Worm (Caenorhabditis elegans) whole organism, L4 larva: Measurements from ENCODE around the gene C02E7.10.
"Not testable (repeated sequence)": the region's sequence is repeated elsewhere in the genome, so short reads cannot be mapped to it uniquely, and the experiment has no call there.

Experiments
- F10B5.3 ChIP-seq: sonication (generic microtip); optimal IDR thresholded peaks from 2 replicates; lab custom pipeline; 2016; ENCODE audit warnings: mild to moderate bottlenecking, missing genetic modification characterization, missing compliant biosample characterization
- F26F4.8 ChIP-seq: fragments of 200-800 bp; sonication (Bioruptor generic); conservative IDR thresholded peaks from 2 replicates; pipeline ENCODE4 v1.3.6; 2022; ENCODE audit warnings: missing genetic modification characterization, missing compliant biosample characterization
- ZK337.2 ChIP-seq: fragments of 200-800 bp; sonication (Bioruptor generic); IDR thresholded peaks from 2 replicates; pipeline ENCODE4 v1.3.6; 2022; ENCODE audit warnings: missing genetic modification reagents, missing genetic modification characterization, missing compliant biosample characterization
- ZK546.5 ChIP-seq, 2 experiments: sonication (generic microtip); optimal IDR thresholded peaks; 2 replicates each; lab custom pipeline; 2017; ENCODE audit warnings: missing biosample characterization in 2 of 2, missing genetic modification characterization in 2 of 2
- aha-1 ChIP-seq: fragments of 150-350 bp; peaks from one replicate; lab custom pipeline; 2014; ENCODE audit warnings: missing biosample characterization, missing genetic modification characterization
- arid-1 ChIP-seq: fragments of 200-800 bp; sonication (Bioruptor generic); conservative IDR thresholded peaks from 2 replicates; pipeline ENCODE4 v1.3.6; 2022; ENCODE audit warnings: missing genetic modification reagents, missing genetic modification characterization, missing compliant biosample characterization
- ceh-32 ChIP-seq: sonication (generic microtip); optimal IDR thresholded peaks from 2 replicates; lab custom pipeline; 2016; ENCODE audit warnings: mild to moderate bottlenecking, missing genetic modification characterization, missing compliant biosample characterization; ENCODE audit not compliant: poor library complexity
- ceh-62 ChIP-seq: sonication (generic microtip); optimal IDR thresholded peaks from 2 replicates; lab custom pipeline; 2017; ENCODE audit warnings: missing biosample characterization, missing genetic modification characterization
- cey-2 ChIP-seq: sonication (generic microtip); optimal IDR thresholded peaks from 3 replicates; lab custom pipeline; 2017; ENCODE audit warnings: missing genetic modification characterization, mild to moderate bottlenecking, missing compliant biosample characterization, antibody characterized with exemption, borderline replicate concordance; ENCODE audit not compliant: insufficient read depth
- fos-1 ChIP-seq: fragments of 150-350 bp; optimal IDR thresholded peaks from 2 replicates; lab custom pipeline; 2014; ENCODE audit warnings: missing biosample characterization, missing genetic modification characterization
- hlh-30 ChIP-seq: sonication (generic microtip); optimal IDR thresholded peaks from 2 replicates; lab custom pipeline; 2017; ENCODE audit warnings: antibody characterized with exemption, mild to moderate bottlenecking, missing genetic modification characterization, missing compliant biosample characterization; ENCODE audit not compliant: insufficient read depth
- jun-1 ChIP-seq: fragments of 150-350 bp; optimal IDR thresholded peaks from 2 replicates; lab custom pipeline; 2014; ENCODE audit warnings: missing biosample characterization, missing genetic modification reagents, missing genetic modification characterization
- lin-13 ChIP-seq: fragments of 150-350 bp; optimal IDR thresholded peaks from 2 replicates; lab custom pipeline; 2014; ENCODE audit warnings: missing biosample characterization, missing genetic modification reagents, missing genetic modification characterization
- lin-15B ChIP-seq: fragments of 150-350 bp; sonication (generic microtip); optimal IDR thresholded peaks from 3 replicates; lab custom pipeline; 2014; ENCODE audit warnings: missing biosample characterization, missing genetic modification characterization
- lsy-2 ChIP-seq, 2 experiments: fragments of 150-350 bp in 1 of 2; sonication (generic microtip) in 1 of 2; optimal IDR thresholded peaks; 2 replicates each; lab custom pipeline; 2014 to 2017; ENCODE audit warnings: missing biosample characterization in 2 of 2, missing genetic modification characterization in 2 of 2
- madf-5 ChIP-seq, 2 experiments: fragments of 200-800 bp; sonication (Bioruptor generic); IDR thresholded peaks; 2 replicates each; pipeline ENCODE4 v1.3.6; 2022; ENCODE audit warnings: missing compliant biosample characterization in 2 of 2, missing genetic modification characterization in 2 of 2
- madf-9 ChIP-seq: fragments of 200-800 bp; sonication (Bioruptor generic); conservative IDR thresholded peaks from 2 replicates; pipeline ENCODE4 v1.3.6; 2022; ENCODE audit warnings: missing genetic modification reagents, missing genetic modification characterization, missing compliant biosample characterization
- mdl-1 ChIP-seq, 2 experiments: fragments of 150-350 bp in 1 of 2; sonication (generic microtip) in 1 of 2; optimal IDR thresholded peaks; 2 replicates each; lab custom pipeline; 2014 to 2017; ENCODE audit warnings: missing biosample characterization in 2 of 2, missing genetic modification characterization in 2 of 2
- mep-1 ChIP-seq: fragments of 150-350 bp; sonication (generic microtip); optimal IDR thresholded peaks from 3 replicates; lab custom pipeline; 2014; ENCODE audit warnings: missing biosample characterization, missing genetic modification characterization
- mxl-3 ChIP-seq: fragments of 200-800 bp; sonication (Bioruptor generic); optimal IDR thresholded peaks from 2 replicates; lab custom pipeline; 2018; ENCODE audit warnings: mild to moderate bottlenecking, missing genetic modification characterization, missing compliant biosample characterization
- nhr-10 ChIP-seq: fragments of 150-350 bp; optimal IDR thresholded peaks from 2 replicates; lab custom pipeline; 2014; ENCODE audit warnings: missing biosample characterization, missing genetic modification characterization
- nhr-102 ChIP-seq: sonication (generic microtip); optimal IDR thresholded peaks from 2 replicates; lab custom pipeline; 2016; ENCODE audit warnings: mild to moderate bottlenecking, missing genetic modification characterization, moderate library complexity, missing compliant biosample characterization
- nhr-28 ChIP-seq: fragments of 150-350 bp; optimal IDR thresholded peaks from 2 replicates; lab custom pipeline; 2014; ENCODE audit warnings: missing biosample characterization, missing genetic modification characterization
- nhr-48 ChIP-seq: sonication (generic microtip); optimal IDR thresholded peaks from 2 replicates; lab custom pipeline; 2016; ENCODE audit warnings: mild to moderate bottlenecking, missing genetic modification characterization, missing compliant biosample characterization
- nhr-76 ChIP-seq: fragments of 150-350 bp; optimal IDR thresholded peaks from 2 replicates; lab custom pipeline; 2014; ENCODE audit warnings: missing biosample characterization, missing genetic modification characterization
- pqm-1 ChIP-seq: sonication (generic microtip); optimal IDR thresholded peaks from 2 replicates; lab custom pipeline; 2017; ENCODE audit warnings: missing biosample characterization, missing genetic modification characterization
- skn-1 ChIP-seq: fragments of 150-350 bp; optimal IDR thresholded peaks from 2 replicates; lab custom pipeline; 2014; ENCODE audit warnings: missing biosample characterization, missing genetic modification characterization
- snpc-4 ChIP-seq: fragments of 150-350 bp; optimal IDR thresholded peaks from 2 replicates; lab custom pipeline; 2014; ENCODE audit warnings: missing biosample characterization, missing genetic modification characterization
- unc-62 ChIP-seq, 3 experiments: fragments of 150-350 bp in 1 of 3; sonication (generic microtip); optimal IDR thresholded peaks in 2 of 3; peaks in 1 of 3; 1 replicate in 1 of 3; 2 replicates in 2 of 3; lab custom pipeline; 2014 to 2017; ENCODE audit warnings: missing biosample characterization in 3 of 3, missing genetic modification characterization in 3 of 3, missing genetic modification reagents in 3 of 3, missing genotype in 1 of 3
- zfp-2 ChIP-seq: sonication (generic microtip); optimal IDR thresholded peaks from 2 replicates; lab custom pipeline; 2016; ENCODE audit warnings: mild to moderate bottlenecking, missing genetic modification characterization, missing compliant biosample characterization
- zfp-3 ChIP-seq: fragments of 200-800 bp; sonication (Bioruptor generic); conservative IDR thresholded peaks from 2 replicates; pipeline ENCODE4 v1.3.6; 2022; ENCODE audit warnings: missing genetic modification reagents, missing genetic modification characterization, missing compliant biosample characterization
- ztf-7 ChIP-seq: fragments of 150-350 bp; optimal IDR thresholded peaks from 2 replicates; lab custom pipeline; 2014; ENCODE audit warnings: missing biosample characterization, missing genetic modification characterization

The C02E7.10 gene

ce11 chrV:4908591-4908990 lies 24.3 kb downstream of the C02E7.10 start, which contains the start of gene ugt-13:
TSS of gene ugt-13 (plus strand) at chrV:4908884.
- TF ChIP-seq ceh-32 (tag; lab: Kevin White, UChicago) (no peak), F10B5.3 (tag; lab: Kevin White, UChicago) (no peak), nhr-76 (tag; lab: Kevin White, UChicago) (no peak), mep-1 (tag; lab: Kevin White, UChicago) (peak; percentile 61), zfp-3 (GFP tag; lab: Robert Waterston, UW) (no peak), fos-1 (no peak), lsy-2 (tag; optimal IDR thresholded peaks at IDR 0.05; lab: Kevin White, UChicago) (peak in 1 of 2 experiments; percentile 28), ceh-62 (tag; lab: Kevin White, UChicago) (no peak), F26F4.8 (GFP tag; lab: Robert Waterston, UW) (no peak), cey-2 (tag; lab: Kevin White, UChicago) (peak; percentile 47), lin-15B (no peak), nhr-28 (tag; lab: Kevin White, UChicago) (peak; percentile 94), madf-5 (GFP tag; IDR thresholded peaks at IDR 0.05; lab: Robert Waterston, UW) (no peak), mxl-3 (GFP tag; lab: Kevin White, UChicago) (no peak), zfp-2 (tag; lab: Kevin White, UChicago) (no peak), aha-1 (tag; lab: Kevin White, UChicago) (peak; percentile 73), ztf-7 (peak; percentile 97), nhr-10 (no peak), hlh-30 (tag; lab: Kevin White, UChicago) (peak; percentile 9), snpc-4 (tag; lab: Kevin White, UChicago) (no peak), nhr-102 (tag; lab: Kevin White, UChicago) (peak; percentile 33), jun-1 (tag; lab: Kevin White, UChicago) (no peak), skn-1 (no peak), nhr-48 (tag; lab: Kevin White, UChicago) (peak; percentile 39)
- TF ChIP-seq, all 104 proteins: peak for 9

- no peak for TF ChIP-seq pqm-1 (tag; lab: Kevin White, UChicago)
- peak; percentile 88 for TF ChIP-seq nhr-28 (tag; lab: Kevin White, UChicago)
- TF ChIP-seq madf-9: no peak
- TF ChIP-seq, all 104 proteins: peak for 1
Measured at ce11 chrV:4905953-4906352, 26.9 kb downstream of the C02E7.10 start, which contains the start of gene ugt-14. TSS of gene ugt-14 (plus strand) at chrV:4906253.

ce11 chrV:4903696-4904095 lies 29.1 kb downstream of the C02E7.10 start, which contains the start of gene ugt-8:
TSS of gene ugt-8 (plus strand) at chrV:4903930.
- no peak for TF ChIP-seq lin-15B
- no peak for TF ChIP-seq arid-1 (GFP tag; lab: Robert Waterston, UW)
- TF ChIP-seq ZK337.2 (GFP tag; lab: Robert Waterston, UW): no peak
- peak; percentile 100 for TF ChIP-seq nhr-28 (tag; lab: Kevin White, UChicago)
- TF ChIP-seq madf-9: no peak
- TF ChIP-seq mdl-1 (tag; optimal IDR thresholded peaks at IDR 0.05; lab: Kevin White, UChicago): peak in 1 of 2 experiments; percentile 0
- no peak for TF ChIP-seq ZK546.5 (tag; optimal IDR thresholded peaks at IDR 0.05; lab: Kevin White, UChicago)
- TF ChIP-seq lin-13 (GFP tag; lab: Kevin White, UChicago): no peak

ce11 chrV:4901074-4901473 lies 31.8 kb downstream of the C02E7.10 start, which contains the start of gene ugt-67:
TSS of gene ugt-67 (plus strand) at chrV:4901374.
- TF ChIP-seq nhr-28 (tag; lab: Kevin White, UChicago): peak; percentile 7
- no peak for TF ChIP-seq aha-1 (tag; lab: Kevin White, UChicago)

- peak in 1 of 2 experiments; percentile 75 for TF ChIP-seq unc-62 (GFP tag; optimal IDR thresholded peaks at IDR 0.05 in 1 of 2; lab: Kevin White, UChicago)
- TF ChIP-seq unc-62 (tag; optimal IDR thresholded peaks at IDR 0.05; lab: Kevin White, UChicago): not testable (repeated sequence)
- TF ChIP-seq, all 104 proteins: peak for 1; not testable (repeated sequence) for 103
Measured at ce11 chrV:4900020-4900419, 32.8 kb downstream of the C02E7.10 start, which contains the start of gene ugt-10. TSS of gene ugt-10 (minus strand) at chrV:4900120.
